Worm (Caenorhabditis elegans): ENCODE data around the gene K10G6.9.

Gene K10G6.9

ce11 chrII:3965665-3966416 lies 6.2 kb upstream of the K10G6.9 start:
- TF ChIP-seq nfya-1 (tag; optimal IDR thresholded peaks at IDR 0.05; ENCODE audit: insufficient read depth) (peak; percentile 95), nhr-237 (tag; optimal IDR thresholded peaks at IDR 0.05) (no peak), daf-12 (tag; optimal IDR thresholded peaks at IDR 0.05) (no peak)

- TF ChIP-seq nhr-11 (tag; optimal IDR thresholded peaks at IDR 0.05) (no peak), ceh-16 (tag; optimal IDR thresholded peaks at IDR 0.05) (no peak), tbx-2 (tag; optimal IDR thresholded peaks at IDR 0.05) (no peak), jun-1 (tag; optimal IDR thresholded peaks at IDR 0.05) (no peak), nhr-25 (tag; optimal IDR thresholded peaks at IDR 0.05) (no peak), egl-5 (tag; optimal IDR thresholded peaks at IDR 0.05) (no peak), fos-1 (tag; optimal IDR thresholded peaks at IDR 0.05) (no peak), nhr-67 (tag; optimal IDR thresholded peaks at IDR 0.05) (no peak), snpc-4 (tag; optimal IDR thresholded peaks at IDR 0.05) (no peak), lsy-12 (tag; optimal IDR thresholded peaks at IDR 0.05) (no peak), lin-15B (tag; optimal IDR thresholded peaks at IDR 0.05) (no peak), mdl-1 (tag; optimal IDR thresholded peaks at IDR 0.05) (no peak), zag-1 (tag; optimal IDR thresholded peaks at IDR 0.05) (no peak), ceh-82 (tag; optimal IDR thresholded peaks at IDR 0.05) (no peak), hmg-11 (tag; optimal IDR thresholded peaks at IDR 0.05) (no peak), elt-3 (tag; optimal IDR thresholded peaks at IDR 0.05) (no peak), elt-2 (tag; optimal IDR thresholded peaks at IDR 0.05) (no peak), pqm-1 (tag; optimal IDR thresholded peaks at IDR 0.05) (no peak)
Observed at ce11 chrII:3967061-3967460, 5.0 kb upstream of the K10G6.9 start.

ce11 chrII:3968070-3968469 lies 4.0 kb upstream of the K10G6.9 start:
- TF ChIP-seq nhr-28 (tag; optimal IDR thresholded peaks at IDR 0.05), result no peak
- no peak for TF ChIP-seq sea-2 (GFP tag; optimal IDR thresholded peaks at IDR 0.05)
- TF ChIP-seq elt-2 (tag; optimal IDR thresholded peaks at IDR 0.05), result no peak
- no peak for TF ChIP-seq ztf-4 (tag; optimal IDR thresholded peaks at IDR 0.05)
- TF ChIP-seq elt-3 (tag; optimal IDR thresholded peaks at IDR 0.05), result no peak
- no peak for TF ChIP-seq lsy-12 (tag; optimal IDR thresholded peaks at IDR 0.05)
- TF ChIP-seq nhr-67 (tag; optimal IDR thresholded peaks at IDR 0.05), result no peak
- no peak for TF ChIP-seq unc-39 (tag; optimal IDR thresholded peaks at IDR 0.05)
- TF ChIP-seq nhr-12 (tag; optimal IDR thresholded peaks at IDR 0.05), result no peak
- TF ChIP-seq tbx-2 (tag; optimal IDR thresholded peaks at IDR 0.05), result no peak
- no peak for TF ChIP-seq fkh-2 (tag; optimal IDR thresholded peaks at IDR 0.05)
- no peak for TF ChIP-seq nhr-77 (tag; optimal IDR thresholded peaks at IDR 0.05)

- TF ChIP-seq elt-1 (tag; optimal IDR thresholded peaks at IDR 0.05) (no peak), snpc-4 (tag; optimal IDR thresholded peaks at IDR 0.05) (no peak), ama-1 (optimal IDR thresholded peaks at IDR 0.05) (no peak), R02D3.7 (tag; optimal IDR thresholded peaks at IDR 0.05) (no peak), sea-2 (GFP tag; optimal IDR thresholded peaks at IDR 0.05) (no peak), nhr-77 (tag; optimal IDR thresholded peaks at IDR 0.05) (no peak), ceh-28 (tag; optimal IDR thresholded peaks at IDR 0.05) (no peak), hmg-11 (tag; optimal IDR thresholded peaks at IDR 0.05) (no peak), lsy-12 (tag; optimal IDR thresholded peaks at IDR 0.05) (no peak), elt-2 (tag; optimal IDR thresholded peaks at IDR 0.05) (no peak), pha-4 (tag; optimal IDR thresholded peaks at IDR 0.05) (no peak), ceh-9 (tag; optimal IDR thresholded peaks at IDR 0.05) (no peak), daf-12 (tag; optimal IDR thresholded peaks at IDR 0.05) (no peak), mdl-1 (tag; optimal IDR thresholded peaks at IDR 0.05) (no peak), ceh-82 (tag; optimal IDR thresholded peaks at IDR 0.05) (no peak), eor-1 (tag; optimal IDR thresholded peaks at IDR 0.05) (no peak)
Observed at ce11 chrII:3968808-3969207, 3.3 kb upstream of the K10G6.9 start.

ce11 chrII:3974953-3975352 lies 2.9 kb downstream of the K10G6.9 start, which contains the start of gene cank-26:
TSS of gene cank-26 (minus strand) at chrII:3975065.
- TF ChIP-seq elt-2 (tag; optimal IDR thresholded peaks at IDR 0.05), result no peak
- TF ChIP-seq pqm-1 (tag; optimal IDR thresholded peaks at IDR 0.05), result no peak
- TF ChIP-seq hmg-11 (tag; optimal IDR thresholded peaks at IDR 0.05), result no peak
- TF ChIP-seq nhr-23 (tag; optimal IDR thresholded peaks at IDR 0.05), result no peak
- no peak for TF ChIP-seq ZK546.5 (tag; optimal IDR thresholded peaks at IDR 0.05)
- no peak for TF ChIP-seq lin-39 (tag; optimal IDR thresholded peaks at IDR 0.05)
- TF ChIP-seq mdl-1 (tag; optimal IDR thresholded peaks at IDR 0.05), result no peak
- no peak for TF ChIP-seq fos-1 (tag; optimal IDR thresholded peaks at IDR 0.05)
- no peak for TF ChIP-seq lin-15B (tag; optimal IDR thresholded peaks at IDR 0.05)
- TF ChIP-seq jun-1 (tag; optimal IDR thresholded peaks at IDR 0.05), result no peak
- TF ChIP-seq nhr-25 (tag; optimal IDR thresholded peaks at IDR 0.05), result no peak
- no peak for TF ChIP-seq ceh-82 (tag; optimal IDR thresholded peaks at IDR 0.05)
- no peak for TF ChIP-seq nhr-67 (tag; optimal IDR thresholded peaks at IDR 0.05)
- TF ChIP-seq nhr-77 (tag; optimal IDR thresholded peaks at IDR 0.05), result no peak
- no peak for TF ChIP-seq nfya-1 (tag; optimal IDR thresholded peaks at IDR 0.05; ENCODE audit: insufficient read depth)
- no peak for TF ChIP-seq R02D3.7 (tag; optimal IDR thresholded peaks at IDR 0.05)
- TF ChIP-seq snpc-4 (tag; optimal IDR thresholded peaks at IDR 0.05), result no peak
- TF ChIP-seq ceh-16 (tag; optimal IDR thresholded peaks at IDR 0.05), result no peak
- TF ChIP-seq elt-3 (tag; optimal IDR thresholded peaks at IDR 0.05), result no peak

Measured in whole organism, L3 larva.